Fruit fly (Drosophila melanogaster) whole organism, pupa: ENCODE data around the gene ric8a.

Experiments
- CG10348 ChIP-seq: fragments of 200-800 bp; sonication (Bioruptor generic); IDR thresholded peaks from 2 replicates; pipeline ENCODE4 v1.3.6; 2022; ENCODE audit warnings: missing biosample characterization, missing genetic modification characterization
- CG12605 ChIP-seq: fragments of 200-800 bp; sonication (Bioruptor generic); IDR thresholded peaks from 2 replicates; pipeline ENCODE4 v1.3.6; 2022; ENCODE audit warnings: missing biosample characterization, missing genetic modification characterization
- CG13204 ChIP-seq: fragments of 200-800 bp; sonication (Bioruptor generic); optimal IDR thresholded peaks from 2 replicates; lab custom pipeline; 2018; ENCODE audit warnings: missing biosample characterization, mild to moderate bottlenecking, missing genetic modification characterization, moderate library complexity
- CG14655 ChIP-seq: fragments of 200-800 bp; sonication (Bioruptor generic); optimal IDR thresholded peaks from 3 replicates; lab custom pipeline; 2017; ENCODE audit warnings: mild to moderate bottlenecking, missing biosample characterization, missing genetic modification reagents, missing genetic modification characterization
- CG15710 ChIP-seq: fragments of 200-800 bp; sonication (Bioruptor generic); optimal IDR thresholded peaks from 2 replicates; lab custom pipeline; 2018; ENCODE audit warnings: missing biosample characterization, mild to moderate bottlenecking, missing genetic modification characterization, moderate library complexity
- CG17806 ChIP-seq: fragments of 200-800 bp; sonication (Bioruptor generic); optimal IDR thresholded peaks from 2 replicates; lab custom pipeline; 2018; ENCODE audit warnings: missing biosample characterization, mild to moderate bottlenecking, missing genetic modification characterization, moderate library complexity
- CG32121 ChIP-seq: fragments of 200-800 bp; sonication (Bioruptor generic); IDR thresholded peaks from 2 replicates; pipeline ENCODE4 v1.3.6; 2022; ENCODE audit warnings: missing biosample characterization, missing genetic modification characterization
- CG34367 ChIP-seq: fragments of 200-800 bp; sonication (Bioruptor generic); optimal IDR thresholded peaks from 2 replicates; lab custom pipeline; 2018; ENCODE audit warnings: missing biosample characterization, mild to moderate bottlenecking, missing genetic modification characterization
- CG4496 ChIP-seq: fragments of 200-800 bp; sonication (Bioruptor generic); IDR thresholded peaks from 3 replicates; pipeline ENCODE4 v1.3.6; 2022; ENCODE audit warnings: missing biosample characterization, missing genetic modification characterization
- CG8159 ChIP-seq: fragments of 200-800 bp; sonication (Bioruptor generic); optimal IDR thresholded peaks from 3 replicates; lab custom pipeline; 2018; ENCODE audit warnings: missing biosample characterization, mild to moderate bottlenecking, missing genetic modification characterization, moderate library complexity
- CG8301 ChIP-seq: fragments of 200-800 bp; sonication (Bioruptor generic); optimal IDR thresholded peaks from 2 replicates; lab custom pipeline; 2018; ENCODE audit warnings: missing biosample characterization, mild to moderate bottlenecking, missing genetic modification characterization
- CG9948 ChIP-seq: fragments of 200-800 bp; sonication (Bioruptor generic); optimal IDR thresholded peaks from 2 replicates; lab custom pipeline; 2018; ENCODE audit warnings: missing biosample characterization, mild to moderate bottlenecking, missing genetic modification characterization, moderate library complexity
- D1 ChIP-seq: fragments of 200-800 bp; sonication (Bioruptor generic); optimal IDR thresholded peaks from 2 replicates; lab custom pipeline; 2018; ENCODE audit warnings: missing biosample characterization, mild to moderate bottlenecking, missing genetic modification characterization, moderate library complexity
- EcR ChIP-seq: fragments of 200-800 bp; sonication (Bioruptor generic); optimal IDR thresholded peaks from 3 replicates; lab custom pipeline; 2019; ENCODE audit warnings: missing biosample characterization, missing genetic modification characterization, mild to moderate bottlenecking, moderate library complexity, missing genetic modification reagents
- Ets98B ChIP-seq: fragments of 200-800 bp; sonication (Bioruptor generic); IDR thresholded peaks from 2 replicates; pipeline ENCODE4 v1.3.6; 2022; ENCODE audit warnings: missing biosample characterization, missing genetic modification characterization
- Pif1A ChIP-seq: fragments of 200-800 bp; sonication (Bioruptor generic); optimal IDR thresholded peaks from 3 replicates; lab custom pipeline; 2016; ENCODE audit warnings: missing biosample characterization, missing genetic modification characterization
- Pif1B ChIP-seq: fragments of 200-800 bp; sonication (Bioruptor generic); optimal IDR thresholded peaks from 3 replicates; lab custom pipeline; 2016; ENCODE audit warnings: missing biosample characterization, missing genetic modification characterization
- Snoo ChIP-seq: fragments of 200-800 bp; sonication (Bioruptor generic); optimal IDR thresholded peaks from 3 replicates; lab custom pipeline; 2017; ENCODE audit warnings: missing biosample characterization, mild to moderate bottlenecking, missing genetic modification characterization, inconsistent platforms
- fd96Ca ChIP-seq: fragments of 200-800 bp; sonication (Bioruptor generic); IDR thresholded peaks from 3 replicates; pipeline ENCODE4 v1.3.6; 2022; ENCODE audit warnings: missing biosample characterization, missing genetic modification characterization
- gl ChIP-seq: fragments of 200-800 bp; sonication (Bioruptor generic); optimal IDR thresholded peaks from 2 replicates; lab custom pipeline; 2018; ENCODE audit warnings: missing biosample characterization, mild to moderate bottlenecking, missing genetic modification characterization
- rn ChIP-seq: fragments of 200-800 bp; sonication (Bioruptor generic); IDR thresholded peaks from 2 replicates; pipeline ENCODE4 v1.3.6; 2022; ENCODE audit warnings: missing biosample characterization, missing genetic modification characterization

Gene ric8a

DNA sequence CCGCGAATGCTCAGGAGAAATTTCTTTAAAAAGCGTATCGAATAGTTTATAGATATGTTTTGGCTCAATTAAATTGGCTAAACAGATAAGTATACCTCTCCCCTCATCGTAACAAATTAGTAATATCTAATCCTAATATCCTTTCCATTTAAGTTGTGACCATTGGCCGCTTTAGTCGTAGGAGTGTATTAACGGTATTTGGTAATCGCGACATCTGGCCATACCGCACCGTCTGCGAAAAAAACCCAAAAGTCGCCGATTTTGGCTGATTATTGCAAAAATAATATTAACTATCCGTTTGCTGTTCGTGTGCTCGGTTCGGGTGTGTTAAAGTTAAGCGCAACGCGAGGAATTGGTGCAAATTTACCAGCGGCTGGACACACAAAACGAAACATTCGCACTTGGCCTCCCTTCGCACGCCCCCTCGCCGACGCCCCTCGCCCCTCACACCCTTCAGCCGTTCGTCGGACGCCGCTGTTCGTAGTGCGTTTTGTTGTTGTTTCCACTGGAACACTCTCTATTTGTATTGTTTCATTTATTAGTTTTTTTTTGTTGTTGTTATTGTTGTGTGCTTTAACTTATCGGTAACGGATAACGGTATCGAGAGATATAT, 8.7 kb upstream of the ric8a start, which contains the start of the genes amx and Dsor1:
Gene amx (minus strand): TSS at position 166 of the 613 bp plus-strand sequence.
Gene Dsor1 (plus strand): TSS at position 172 of the 613 bp plus-strand sequence.
- no peak for TF ChIP-seq CG10348 (GFP tag; lab: Robert Waterston, UW)
- no peak for TF ChIP-seq CG32121 (GFP tag; lab: Robert Waterston, UW)
- no peak for TF ChIP-seq CG8159 (tag; lab: Kevin White, UChicago)
- no peak for TF ChIP-seq D1 (tag; lab: Kevin White, UChicago)
- no peak for TF ChIP-seq Ets98B
- TF ChIP-seq CG34367 (tag; lab: Kevin White, UChicago): no peak
- TF ChIP-seq CG4496 (GFP tag; lab: Robert Waterston, UW): no peak

DNA sequence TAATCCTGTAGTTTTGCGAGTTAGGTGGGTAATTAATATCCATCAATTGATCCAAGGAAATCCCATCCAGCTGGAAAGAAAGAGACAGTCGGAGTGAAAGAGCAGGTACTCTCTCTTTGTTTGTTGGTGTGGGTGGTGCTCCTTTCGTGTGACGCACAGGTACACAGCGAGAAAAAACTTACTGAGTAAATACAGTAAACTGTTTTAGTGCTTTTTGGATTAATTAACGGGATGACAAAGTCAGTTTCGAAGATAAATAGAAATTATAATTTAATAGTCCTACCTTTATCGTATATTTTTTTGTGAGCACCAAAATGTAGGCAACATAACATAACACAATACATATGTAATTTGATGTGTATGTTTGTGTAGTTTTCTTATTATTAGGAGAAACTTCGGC, 7.9 kb upstream of the ric8a start:
- TF ChIP-seq fd96Ca (GFP tag; lab: Robert Waterston, UW): no peak
- TF ChIP-seq Pif1B (GFP tag; lab: Kevin White, UChicago): peak; percentile 29
- no peak for TF ChIP-seq rn
- TF ChIP-seq CG32121 (GFP tag; lab: Robert Waterston, UW): no peak
- TF ChIP-seq Snoo (tag; lab: Kevin White, UChicago): no peak
- TF ChIP-seq CG17806 (tag; lab: Kevin White, UChicago): peak; percentile 53
- peak; percentile 36 for TF ChIP-seq CG34367 (tag; lab: Kevin White, UChicago)
- TF ChIP-seq CG12605 (GFP tag; lab: Robert Waterston, UW): peak; percentile 64
- peak; percentile 31 for TF ChIP-seq CG9948
- TF ChIP-seq gl (tag; lab: Kevin White, UChicago): no peak
- TF ChIP-seq Pif1A (GFP tag; lab: Kevin White, UChicago): no peak
- peak; percentile 52 for TF ChIP-seq CG15710 (tag; lab: Kevin White, UChicago)
- TF ChIP-seq CG4496 (GFP tag; lab: Robert Waterston, UW): peak; percentile 65; the same call in 2 of the 3 replicates
- no peak for TF ChIP-seq CG14655
- no peak for TF ChIP-seq D1 (tag; lab: Kevin White, UChicago)
- peak; percentile 58 for TF ChIP-seq CG8301 (tag; lab: Kevin White, UChicago)
- TF ChIP-seq CG13204 (GFP tag; lab: Kevin White, UChicago): no peak
- no peak for TF ChIP-seq EcR (GFP tag; lab: Kevin White, UChicago)
- peak; percentile 58 for TF ChIP-seq CG8159 (tag; lab: Kevin White, UChicago)
- TF ChIP-seq CG10348 (GFP tag; lab: Robert Waterston, UW): no peak
- peak; percentile 33; the same call in 1 of the 2 replicates for TF ChIP-seq Ets98B

DNA sequence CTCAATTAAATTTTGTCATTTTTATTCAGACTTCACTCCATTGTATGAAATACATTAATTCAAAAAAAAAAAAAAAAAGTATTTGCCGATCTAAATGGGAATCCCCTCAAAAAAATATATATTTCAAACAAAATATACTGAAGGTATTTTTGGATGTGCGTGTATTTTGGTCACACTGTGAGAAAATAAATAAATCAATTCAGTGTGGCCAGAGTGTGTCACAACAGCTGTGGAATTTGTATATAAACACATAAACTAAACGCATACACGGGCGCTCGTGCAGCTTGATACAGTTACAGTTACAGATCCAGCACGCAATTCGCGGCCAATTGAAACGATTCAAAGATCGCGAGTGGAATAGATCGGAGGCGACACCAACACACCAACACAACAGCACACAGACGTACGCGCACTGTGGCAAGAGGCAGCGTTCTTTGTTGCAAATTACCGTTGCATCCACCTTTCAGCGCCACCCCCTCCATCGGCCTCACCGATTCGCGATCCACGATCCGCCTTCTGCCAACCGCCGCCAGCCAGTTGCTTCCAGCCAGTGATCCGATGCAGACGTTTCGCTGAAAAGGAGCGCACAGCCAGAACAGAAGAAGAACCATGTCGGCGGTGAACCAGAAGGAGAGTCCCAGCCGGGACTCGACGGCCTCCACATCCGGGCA, 5.7 kb upstream of the ric8a start, which contains the start of gene CG17754:
Gene CG17754 (plus strand): TSS at position 260 of the 671 bp plus-strand sequence.
- TF ChIP-seq fd96Ca (GFP tag; lab: Robert Waterston, UW) (0 out of 3 replicates have a peak, but pooled peaks have one; percentile 41), CG10348 (GFP tag; lab: Robert Waterston, UW) (no peak), CG4496 (GFP tag; lab: Robert Waterston, UW) (peak; percentile 61), EcR (GFP tag; lab: Kevin White, UChicago) (no peak), CG34367 (tag; lab: Kevin White, UChicago) (no peak)

DNA sequence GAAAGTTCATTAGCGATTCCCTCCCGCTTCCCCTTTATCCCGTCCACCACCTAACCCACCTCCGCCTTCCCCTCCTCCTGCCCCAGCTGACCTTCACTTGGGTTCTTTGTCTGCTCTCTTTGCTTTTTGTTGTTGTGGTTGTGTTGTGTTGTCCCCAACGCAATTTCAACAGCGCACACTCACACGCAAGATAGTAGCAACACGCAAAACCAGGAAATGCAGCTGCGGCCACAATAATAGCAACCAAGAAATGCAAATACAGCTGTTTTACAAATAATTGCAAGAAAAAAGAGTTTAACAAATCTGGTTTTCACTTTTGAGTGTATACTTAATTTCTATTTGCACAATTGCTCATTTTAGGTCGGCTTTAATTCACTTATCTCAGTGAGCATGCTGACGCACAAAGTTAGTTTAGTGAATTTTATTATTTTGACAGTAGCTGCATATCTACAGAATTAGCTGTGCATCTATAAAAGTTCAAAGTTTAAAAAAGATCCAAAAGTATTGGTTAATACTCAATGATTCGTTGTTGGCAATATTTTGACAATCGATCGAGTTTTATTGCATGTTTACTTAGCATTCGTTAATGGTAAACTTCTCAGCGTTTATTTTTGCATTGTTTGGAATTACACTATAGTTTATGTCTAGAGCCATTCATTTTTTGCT, 4.6 kb upstream of the ric8a start:
- TF ChIP-seq EcR (GFP tag; lab: Kevin White, UChicago) (peak; percentile 79), CG34367 (tag; lab: Kevin White, UChicago) (peak; percentile 55), fd96Ca (GFP tag; lab: Robert Waterston, UW) (peak; percentile 76), CG8159 (tag; lab: Kevin White, UChicago) (peak; percentile 63), CG14655 (peak; percentile 64), Pif1A (GFP tag; lab: Kevin White, UChicago) (peak; percentile 60), gl (tag; lab: Kevin White, UChicago) (peak; percentile 6), CG4496 (GFP tag; lab: Robert Waterston, UW) (peak; percentile 72), CG13204 (GFP tag; lab: Kevin White, UChicago) (no peak), CG9948 (peak; percentile 13), CG8301 (tag; lab: Kevin White, UChicago) (peak; percentile 51), CG12605 (GFP tag; lab: Robert Waterston, UW) (peak; percentile 56; the same call in 1 of the 2 replicates), Snoo (tag; lab: Kevin White, UChicago) (no peak), CG32121 (GFP tag; lab: Robert Waterston, UW) (peak; percentile 77), D1 (tag; lab: Kevin White, UChicago) (no peak), Ets98B (peak; percentile 63), CG15710 (tag; lab: Kevin White, UChicago) (peak; percentile 43), rn (0 out of 2 replicates have a peak, but pooled peaks have one; percentile 21), CG10348 (GFP tag; lab: Robert Waterston, UW) (no peak), Pif1B (GFP tag; lab: Kevin White, UChicago) (no peak), CG17806 (tag; lab: Kevin White, UChicago) (peak; percentile 48)
